Fruit fly (Drosophila melanogaster): ENCODE results near the gene CG31275.

Gene CG31275

dm6 chr3R:16751234-16751633 is at the start of gene CG31275:
Gene CG31275, minus strand, starts transcription at chr3R:16751334.
- no peak for TF ChIP-seq CG8478 (optimal IDR thresholded peaks at IDR 0.05)
- TF ChIP-seq CTCF (optimal IDR thresholded peaks at IDR 0.05), result no peak

dm6 chr3R:16800272-16800671 is 49.1 kb upstream of the CG31275 start:
- TF ChIP-seq CTCF (optimal IDR thresholded peaks at IDR 0.05), result no peak
- TF ChIP-seq CG8478 (optimal IDR thresholded peaks at IDR 0.05), result no peak

- TF ChIP-seq CTCF (optimal IDR thresholded peaks at IDR 0.05) (peak; percentile 100), CG8478 (optimal IDR thresholded peaks at IDR 0.05) (no peak)
Measured at dm6 chr3R:16798516-16799040, 47.4 kb upstream of the CG31275 start.

dm6 chr3R:16797805-16798204 is 46.7 kb upstream of the CG31275 start:
- TF ChIP-seq CG8478 (optimal IDR thresholded peaks at IDR 0.05) (no peak), CTCF (optimal IDR thresholded peaks at IDR 0.05) (peak; percentile 41 to 58)

dm6 chr3R:16794590-16794967 is 43.4 kb upstream of the CG31275 start:
- TF ChIP-seq CTCF (optimal IDR thresholded peaks at IDR 0.05) (no peak), CG8478 (optimal IDR thresholded peaks at IDR 0.05) (no peak)

dm6 chr3R:16793935-16794589 is 42.9 kb upstream of the CG31275 start:
- TF ChIP-seq CTCF (optimal IDR thresholded peaks at IDR 0.05) (no peak), CG8478 (optimal IDR thresholded peaks at IDR 0.05) (no peak)

- no peak for TF ChIP-seq CG8478 (optimal IDR thresholded peaks at IDR 0.05)
- TF ChIP-seq CTCF (optimal IDR thresholded peaks at IDR 0.05), result no peak
Measured at dm6 chr3R:16792586-16792985, 41.5 kb upstream of the CG31275 start.

- TF ChIP-seq CG8478 (optimal IDR thresholded peaks at IDR 0.05) (no peak), CTCF (optimal IDR thresholded peaks at IDR 0.05) (no peak)
Measured at dm6 chr3R:16791619-16792018, 40.5 kb upstream of the CG31275 start.

dm6 chr3R:16788011-16788410 is 36.9 kb upstream of the CG31275 start, which contains the start of gene Glut3:
Gene Glut3, plus strand, starts transcription at chr3R:16788311.
- TF ChIP-seq CG8478 (optimal IDR thresholded peaks at IDR 0.05), result no peak

dm6 chr3R:16787378-16787777 is 36.2 kb upstream of the CG31275 start:
- no peak for TF ChIP-seq CG8478 (optimal IDR thresholded peaks at IDR 0.05)
- no peak for TF ChIP-seq CTCF (optimal IDR thresholded peaks at IDR 0.05)

- TF ChIP-seq CG8478 (optimal IDR thresholded peaks at IDR 0.05) (no peak), CTCF (optimal IDR thresholded peaks at IDR 0.05) (no peak)
Measured at dm6 chr3R:16785056-16785455, 33.9 kb upstream of the CG31275 start.

- no peak for TF ChIP-seq CTCF (optimal IDR thresholded peaks at IDR 0.05)
Measured at dm6 chr3R:16783976-16784375, 32.8 kb upstream of the CG31275 start.

- no peak for TF ChIP-seq CG8478 (optimal IDR thresholded peaks at IDR 0.05)
- no peak for TF ChIP-seq CTCF (optimal IDR thresholded peaks at IDR 0.05)
Measured at dm6 chr3R:16783148-16783708, 32.1 kb upstream of the CG31275 start.

dm6 chr3R:16782401-16782800 is 31.3 kb upstream of the CG31275 start:
- TF ChIP-seq CG8478 (optimal IDR thresholded peaks at IDR 0.05) (no peak), CTCF (optimal IDR thresholded peaks at IDR 0.05) (peak; percentile 85 to 87)

- TF ChIP-seq CG8478 (optimal IDR thresholded peaks at IDR 0.05) (no peak), CTCF (optimal IDR thresholded peaks at IDR 0.05) (no peak)
Measured at dm6 chr3R:16773176-16773702, 22.1 kb upstream of the CG31275 start.
